Fruit fly (Drosophila melanogaster): Measurements from ENCODE around the gene eys.

The eys gene

DNA sequence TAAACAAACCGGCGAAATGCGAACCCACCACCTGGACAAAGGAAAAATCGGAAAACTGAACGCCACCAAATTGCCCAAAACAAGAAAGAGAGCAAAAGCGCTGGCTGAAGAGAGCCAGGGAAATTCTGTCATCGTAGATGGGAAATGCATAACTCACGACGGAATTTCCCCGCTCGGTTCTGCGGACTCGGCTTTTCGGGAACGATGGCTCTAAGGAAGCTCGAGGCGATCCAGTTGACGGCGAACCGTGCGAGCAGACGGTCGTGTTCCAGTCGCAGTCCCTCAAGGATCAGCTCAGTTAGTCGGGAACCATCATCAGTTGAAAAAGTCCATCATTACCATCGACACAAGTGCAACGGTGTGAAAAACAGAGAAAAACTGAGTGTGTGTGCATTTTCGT lies at the start of gene eys:
Gene eys, plus strand, starts transcription at position 232 of the 400 bp plus-strand sequence.
- TF ChIP-seq foxo (GFP tag; optimal IDR thresholded peaks at IDR 0.05) (no peak), Abd-B (GFP tag; optimal IDR thresholded peaks at IDR 0.05) (no peak), h (GFP tag; optimal IDR thresholded peaks at IDR 0.05) (no peak), pan (optimal IDR thresholded peaks at IDR 0.05) (no peak), dl (GFP tag; optimal IDR thresholded peaks at IDR 0.05; ENCODE audit: insufficient read depth in 1 of 2, partially characterized antibody in 2 of 2) (no peak), sage (GFP tag; optimal IDR thresholded peaks at IDR 0.05) (no peak)

DNA sequence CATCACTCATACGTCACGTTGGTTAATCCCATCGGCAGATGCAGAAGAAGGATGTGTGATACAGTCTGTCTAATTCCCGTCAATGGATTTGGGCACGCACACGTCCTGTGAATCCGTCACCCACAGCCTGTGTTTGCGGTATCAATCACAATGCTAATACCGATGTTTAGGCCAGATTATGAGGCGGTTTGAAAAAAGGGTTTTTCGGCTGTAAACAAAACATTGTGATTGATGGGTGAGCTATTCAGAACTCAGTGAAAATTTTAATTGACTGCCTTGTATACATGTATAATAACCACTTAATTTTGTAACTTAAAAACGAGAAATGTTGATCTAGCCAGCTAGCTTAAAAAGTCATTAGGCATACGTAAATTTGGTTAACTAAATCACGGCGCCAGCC lies 48.3 kb upstream of the eys start, which contains the start of gene CG4270:
Gene CG4270, plus strand, starts transcription at position 301 of the 400 bp plus-strand sequence.
- TF ChIP-seq OdsH (GFP tag; optimal IDR thresholded peaks at IDR 0.05) (no peak), Sp1 (GFP tag; optimal IDR thresholded peaks at IDR 0.05) (no peak), dmrt93B (GFP tag; optimal IDR thresholded peaks at IDR 0.05) (no peak), h (GFP tag; optimal IDR thresholded peaks at IDR 0.05) (no peak), CG32264 (GFP tag; optimal IDR thresholded peaks at IDR 0.05) (no peak), woc (GFP tag; optimal IDR thresholded peaks at IDR 0.05) (no peak)

DNA sequence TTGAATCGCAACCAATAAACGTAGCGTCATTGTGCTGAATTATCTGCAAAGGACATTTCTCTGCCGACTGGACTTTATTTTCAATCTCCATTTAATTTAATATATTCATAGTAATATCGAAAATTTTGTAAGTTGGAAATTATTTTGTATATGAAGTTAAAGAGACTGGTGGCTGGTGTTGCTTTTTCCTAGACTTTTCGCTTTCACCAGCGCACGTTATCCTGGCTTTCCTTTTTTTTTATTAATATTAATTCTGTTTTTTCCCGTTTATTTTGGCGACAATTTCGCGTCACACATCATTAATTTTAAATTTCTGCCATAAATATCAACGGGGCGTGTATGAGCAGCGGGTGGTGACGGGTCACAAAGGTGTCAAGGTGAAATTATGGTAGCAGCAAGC lies 46.3 kb upstream of the eys start, which contains the start of gene CG34049:
Gene CG34049, minus strand, starts transcription at position 101 of the 400 bp plus-strand sequence.
- TF ChIP-seq h (GFP tag; optimal IDR thresholded peaks at IDR 0.05) (no peak), woc (GFP tag; optimal IDR thresholded peaks at IDR 0.05) (no peak), HLH106 (tag; optimal IDR thresholded peaks at IDR 0.05) (no peak), CrebA (GFP tag; optimal IDR thresholded peaks at IDR 0.05; ENCODE audit: borderline replicate concordance) (no peak), Hr78 (GFP tag; optimal IDR thresholded peaks at IDR 0.05) (no peak), Vsx2 (GFP tag; optimal IDR thresholded peaks at IDR 0.05; ENCODE audit: partially characterized antibody) (no peak), jim (GFP tag; optimal IDR thresholded peaks at IDR 0.05) (no peak), sv (GFP tag; optimal IDR thresholded peaks at IDR 0.05) (no peak), Dfd (GFP tag; optimal IDR thresholded peaks at IDR 0.05) (no peak), Rel (GFP tag; optimal IDR thresholded peaks at IDR 0.05) (no peak), Rel (tag; optimal IDR thresholded peaks at IDR 0.05) (no peak), N (GFP tag; optimal IDR thresholded peaks at IDR 0.05) (no peak), CG32264 (GFP tag; optimal IDR thresholded peaks at IDR 0.05) (no peak), brk (GFP tag; optimal IDR thresholded peaks at IDR 0.05) (no peak), Jra (GFP tag; optimal IDR thresholded peaks at IDR 0.05) (no peak), Dif (GFP tag; optimal IDR thresholded peaks at IDR 0.05; ENCODE audit: partially characterized antibody) (no peak)

- no peak for TF ChIP-seq dl (GFP tag; optimal IDR thresholded peaks at IDR 0.05; ENCODE audit: insufficient read depth in 1 of 2, partially characterized antibody in 2 of 2)
- no peak for TF ChIP-seq Sp1 (GFP tag; optimal IDR thresholded peaks at IDR 0.05)
- TF ChIP-seq Jra (GFP tag; optimal IDR thresholded peaks at IDR 0.05), result no peak
- TF ChIP-seq brk (GFP tag; optimal IDR thresholded peaks at IDR 0.05), result no peak
- TF ChIP-seq pan (optimal IDR thresholded peaks at IDR 0.05), result no peak
- no peak for TF ChIP-seq Vsx2 (GFP tag; optimal IDR thresholded peaks at IDR 0.05; ENCODE audit: partially characterized antibody)
- TF ChIP-seq N (GFP tag; optimal IDR thresholded peaks at IDR 0.05), result no peak
- no peak for TF ChIP-seq Hr83 (GFP tag; optimal IDR thresholded peaks at IDR 0.05; ENCODE audit: poor library complexity, severe bottlenecking)
- no peak for TF ChIP-seq dmrt93B (GFP tag; optimal IDR thresholded peaks at IDR 0.05)
- TF ChIP-seq Dfd (GFP tag; optimal IDR thresholded peaks at IDR 0.05), result no peak
These were observed 42.4 kb upstream of the eys start, which contains the start of gene CG17242 for dm6 chr2L:2269040-2269439. TSS of gene CG17242 (minus strand) at chr2L:2269140.

DNA sequence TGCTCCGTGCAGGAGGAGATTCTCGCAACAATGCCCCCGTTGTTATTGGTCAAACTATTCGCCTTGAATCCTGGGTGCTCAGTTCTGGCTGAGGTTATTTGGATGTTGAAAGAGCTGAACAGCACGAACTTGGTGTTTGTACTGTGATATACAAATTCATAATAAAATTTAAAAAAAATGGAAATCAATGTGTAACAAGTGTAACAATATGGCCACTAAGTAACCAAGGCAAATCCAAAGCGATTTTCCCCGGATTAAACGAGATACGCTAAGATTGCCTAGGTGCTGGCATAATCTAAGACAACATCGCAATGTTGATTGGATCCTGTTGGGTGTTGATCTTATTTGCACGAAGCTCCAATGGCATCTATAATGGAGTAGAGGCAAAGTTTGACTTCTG lies 26.6 kb upstream of the eys start, which contains the start of gene CG4271:
Gene CG4271, plus strand, starts transcription at position 301 of the 400 bp plus-strand sequence.
- no peak for TF ChIP-seq CG32264 (GFP tag; optimal IDR thresholded peaks at IDR 0.05)
- TF ChIP-seq pan (optimal IDR thresholded peaks at IDR 0.05), result no peak
- no peak for TF ChIP-seq ey (GFP tag; optimal IDR thresholded peaks at IDR 0.05)
- TF ChIP-seq CrebA (GFP tag; optimal IDR thresholded peaks at IDR 0.05; ENCODE audit: borderline replicate concordance), result no peak
- TF ChIP-seq dmrt93B (GFP tag; optimal IDR thresholded peaks at IDR 0.05), result no peak
- TF ChIP-seq fru (GFP tag; optimal IDR thresholded peaks at IDR 0.05), result no peak
- TF ChIP-seq Dfd (GFP tag; optimal IDR thresholded peaks at IDR 0.05), result no peak
- TF ChIP-seq lola (GFP tag; optimal IDR thresholded peaks at IDR 0.05), result no peak
- TF ChIP-seq Abd-B (GFP tag; optimal IDR thresholded peaks at IDR 0.05), result no peak
- TF ChIP-seq Hr83 (GFP tag; optimal IDR thresholded peaks at IDR 0.05; ENCODE audit: poor library complexity, severe bottlenecking), result no peak
- no peak for TF ChIP-seq brk (GFP tag; optimal IDR thresholded peaks at IDR 0.05)
- no peak for TF ChIP-seq psq (GFP tag; optimal IDR thresholded peaks at IDR 0.05)
- no peak for TF ChIP-seq Mio (GFP tag; optimal IDR thresholded peaks at IDR 0.05)
